Fruit fly (Drosophila melanogaster) whole organism, adult: ENCODE measurements around the gene bun.

ENCODE experiments used
- CG11617 ChIP-seq: fragments of 200-800 bp; sonication (Bioruptor generic); optimal IDR thresholded peaks from 2 replicates; lab custom pipeline; 2017; ENCODE audit warnings: mild to moderate bottlenecking, missing biosample characterization, missing genetic modification reagents, missing genetic modification characterization
- CG1620 ChIP-seq: fragments of 200-800 bp; sonication (Bioruptor generic); optimal IDR thresholded peaks from 2 replicates; lab custom pipeline; 2016; ENCODE audit warnings: missing biosample characterization, missing genetic modification characterization
- CG33017 ChIP-seq: fragments of 200-800 bp; sonication (Bioruptor generic); optimal IDR thresholded peaks from 2 replicates; lab custom pipeline; 2018; ENCODE audit warnings: missing biosample characterization, mild to moderate bottlenecking, missing genetic modification characterization, moderate library complexity
- CG7045 ChIP-seq: fragments of 200-800 bp; sonication (Bioruptor generic); optimal IDR thresholded peaks from 2 replicates; lab custom pipeline; 2017; ENCODE audit warnings: missing biosample characterization, mild to moderate bottlenecking, missing genetic modification characterization
- CG7101 ChIP-seq: fragments of 200-800 bp; sonication (Bioruptor generic); optimal IDR thresholded peaks from 2 replicates; lab custom pipeline; 2018; ENCODE audit warnings: missing biosample characterization, mild to moderate bottlenecking, missing genetic modification characterization, moderate library complexity
- Clk ChIP-seq: fragments of 200-800 bp; sonication (Bioruptor generic); optimal IDR thresholded peaks from 2 replicates; lab custom pipeline; 2017; ENCODE audit warnings: missing biosample characterization, missing genetic modification characterization
- Hr96 ChIP-seq: fragments of 200-800 bp; sonication (Bioruptor generic); optimal IDR thresholded peaks from 2 replicates; lab custom pipeline; 2016; ENCODE audit warnings: missing biosample characterization, missing genetic modification characterization
- bab1 ChIP-seq: fragments of 200-800 bp; sonication (Bioruptor generic); optimal IDR thresholded peaks from 3 replicates; lab custom pipeline; 2019; ENCODE audit warnings: missing biosample characterization, mild to moderate bottlenecking, missing genetic modification characterization, moderate library complexity
- cnc ChIP-seq, 2 experiments: fragments of >200 bp; optimal IDR thresholded peaks; 2 replicates each; lab custom pipeline; 2017
- kay ChIP-seq: fragments of 200-800 bp; sonication (Bioruptor generic); peaks from one replicate; lab custom pipeline; 2016; ENCODE audit warnings: missing biosample characterization, missing genetic modification characterization, borderline replicate concordance
- ovo ChIP-seq: fragments of 200-800 bp; sonication (Bioruptor generic); optimal IDR thresholded peaks from 2 replicates; lab custom pipeline; 2016; ENCODE audit warnings: missing biosample characterization, missing genetic modification characterization

dm6 chr2L:12460767-12461739 lies 85.4 kb downstream of the bun start:
- TF ChIP-seq CG33017 (tag; lab: Kevin White, UChicago): peak; percentile 84
- peak; percentile 67 for TF ChIP-seq CG11617
- TF ChIP-seq ovo: peak; percentile 83
- TF ChIP-seq Clk (GFP tag; lab: Kevin White, UChicago): peak; percentile 4
- peak; percentile 97 for TF ChIP-seq kay (GFP tag; lab: Kevin White, UChicago)
- peak; percentile 77 for TF ChIP-seq CG7045 (GFP tag; lab: Kevin White, UChicago)
- peak; percentile 50 for TF ChIP-seq Hr96 (GFP tag; lab: Kevin White, UChicago)
- peak; percentile 53 for TF ChIP-seq CG1620 (GFP tag; lab: Kevin White, UChicago)
- TF ChIP-seq cnc (optimal IDR thresholded peaks at IDR 0.05; lab: Kevin White, UChicago): no peak
- peak; percentile 82 for TF ChIP-seq CG7101 (tag; lab: Kevin White, UChicago)
- TF ChIP-seq bab1 (GFP tag; lab: Kevin White, UChicago): peak; percentile 44
